Worm (Caenorhabditis elegans) whole organism, mixed stage, embryonic: ENCODE results near the gene pcp-4.

Experiments
- elt-1 ChIP-seq: sonication (generic microtip); optimal IDR thresholded peaks from 2 replicates; lab custom pipeline; 2017; ENCODE audit warnings: missing genetic modification characterization, mild to moderate bottlenecking, missing compliant biosample characterization, antibody characterized with exemption, moderate library complexity, borderline replicate concordance; ENCODE audit not compliant: insufficient read depth
- lin-13 ChIP-seq: fragments of 150-350 bp; optimal IDR thresholded peaks from 2 replicates; lab custom pipeline; 2014; ENCODE audit warnings: missing biosample characterization, missing genetic modification characterization
- lsy-2 ChIP-seq: fragments of 150-350 bp; optimal IDR thresholded peaks from 2 replicates; lab custom pipeline; 2014; ENCODE audit warnings: missing biosample characterization, missing genetic modification characterization
- mep-1 ChIP-seq: fragments of 150-350 bp; optimal IDR thresholded peaks from 2 replicates; lab custom pipeline; 2017; ENCODE audit warnings: missing biosample characterization, missing genetic modification reagents, missing genetic modification characterization, inconsistent platforms
- nhr-12 ChIP-seq: fragments of 150-350 bp; optimal IDR thresholded peaks from 2 replicates; lab custom pipeline; 2014; ENCODE audit warnings: missing biosample characterization, missing genetic modification characterization
- unc-39 ChIP-seq: fragments of 150-350 bp; optimal IDR thresholded peaks from 2 replicates; lab custom pipeline; 2014; ENCODE audit warnings: missing biosample characterization, missing genetic modification characterization

- no peak for TF ChIP-seq mep-1 (tag; lab: Kevin White, UChicago)
- no peak for TF ChIP-seq unc-39
- no peak for TF ChIP-seq lsy-2 (tag; lab: Kevin White, UChicago)
- TF ChIP-seq nhr-12 (tag; lab: Kevin White, UChicago): no peak
- TF ChIP-seq lin-13: no peak
- TF ChIP-seq elt-1 (tag; lab: Kevin White, UChicago): no peak
Measured at ce11 chrV:19778608-19779007, 52.2 kb downstream of the pcp-4 start, which contains the start of gene fbxa-194.
